Fruit fly (Drosophila melanogaster) whole organism, wandering third instar larva: ENCODE measurements around the gene CG13623.

Experiments used
- Abd-B ChIP-seq: fragments of >200 bp; optimal IDR thresholded peaks from 2 replicates; lab custom pipeline; 2017; ENCODE audit warnings: missing biosample characterization, missing genetic modification characterization
- CG32264 ChIP-seq: fragments of 200-800 bp; sonication (Bioruptor generic); optimal IDR thresholded peaks from 2 replicates; lab custom pipeline; 2016; ENCODE audit warnings: missing biosample characterization, missing genetic modification characterization
- CG9705 ChIP-seq: fragments of 200-800 bp; sonication (Bioruptor generic); optimal IDR thresholded peaks from 2 replicates; lab custom pipeline; 2018; ENCODE audit warnings: missing biosample characterization, mild to moderate bottlenecking, missing genetic modification characterization
- CrebA ChIP-seq: fragments of 200-800 bp; sonication (Bioruptor generic); optimal IDR thresholded peaks from 2 replicates; lab custom pipeline; 2016; ENCODE audit warnings: missing biosample characterization, mild to moderate bottlenecking, missing genetic modification characterization, borderline replicate concordance
- Dfd ChIP-seq: fragments of >200 bp; optimal IDR thresholded peaks from 2 replicates; lab custom pipeline; 2017; ENCODE audit warnings: missing biosample characterization, missing genetic modification characterization
- Dif ChIP-seq: fragments of 200-275, 200-300 bp; sonication (Bioruptor generic); optimal IDR thresholded peaks from 2 replicates; lab custom pipeline; 2018; ENCODE audit warnings: missing biosample characterization, missing genetic modification characterization; ENCODE audit not compliant: partially characterized antibody
- GATAd ChIP-seq: sonication (Bioruptor generic); optimal IDR thresholded peaks from 2 replicates; lab custom pipeline; 2016; ENCODE audit warnings: missing biosample characterization, missing genetic modification characterization
- HLH106 ChIP-seq: fragments of 200-800 bp; optimal IDR thresholded peaks from 3 replicates; lab custom pipeline; 2019; ENCODE audit warnings: missing biosample characterization, mild to moderate bottlenecking, missing genetic modification characterization, moderate library complexity
- Hnf4 ChIP-seq: fragments of 200-800 bp; sonication (Bioruptor generic); optimal IDR thresholded peaks from 2 replicates; lab custom pipeline; 2016; ENCODE audit warnings: missing biosample characterization, mild to moderate bottlenecking, missing genetic modification characterization
- Hr78 ChIP-seq: fragments of >200 bp; optimal IDR thresholded peaks from 2 replicates; lab custom pipeline; 2017; ENCODE audit warnings: missing biosample characterization, missing genetic modification characterization
- Hr83 ChIP-seq: fragments of 200-300 bp; sonication (Bioruptor generic); optimal IDR thresholded peaks from 2 replicates; lab custom pipeline; 2016; ENCODE audit warnings: missing biosample characterization, mild to moderate bottlenecking, missing genetic modification characterization, moderate library complexity; ENCODE audit not compliant: poor library complexity, severe bottlenecking
- Jra ChIP-seq: sonication (Bioruptor generic); optimal IDR thresholded peaks from 2 replicates; lab custom pipeline; 2016; ENCODE audit warnings: missing biosample characterization, missing genetic modification characterization
- Mio ChIP-seq: sonication (Bioruptor generic); optimal IDR thresholded peaks from 2 replicates; lab custom pipeline; 2016; ENCODE audit warnings: missing biosample characterization, missing genetic modification characterization
- Myc ChIP-seq: fragments of >200 bp; optimal IDR thresholded peaks from 2 replicates; lab custom pipeline; 2017
- N ChIP-seq: fragments of >200 bp; optimal IDR thresholded peaks from 2 replicates; lab custom pipeline; 2018; ENCODE audit warnings: missing biosample characterization, missing external identifiers, missing genetic modification characterization
- OdsH ChIP-seq: fragments of 200-800 bp; sonication (Bioruptor generic); optimal IDR thresholded peaks from 2 replicates; lab custom pipeline; 2016; ENCODE audit warnings: missing biosample characterization, mild to moderate bottlenecking, missing genetic modification characterization
- Rel ChIP-seq, 2 experiments: fragments of 200-800 bp; sonication (Bioruptor generic) in 1 of 2; optimal IDR thresholded peaks; 2 replicates in 1 of 2; 3 replicates in 1 of 2; lab custom pipeline; 2016 to 2019; ENCODE audit warnings: mild to moderate bottlenecking in 2 of 2, missing biosample characterization in 2 of 2, missing genetic modification characterization in 2 of 2, moderate library complexity in 1 of 2
- Sp1 ChIP-seq: fragments of 200-800 bp; sonication (Bioruptor generic); optimal IDR thresholded peaks from 3 replicates; lab custom pipeline; 2019; ENCODE audit warnings: missing biosample characterization, mild to moderate bottlenecking, missing genetic modification characterization, moderate library complexity
- Vsx2 ChIP-seq: fragments of 200-300, 225-300 bp; sonication (Bioruptor generic); optimal IDR thresholded peaks from 2 replicates; lab custom pipeline; 2018; ENCODE audit warnings: missing biosample characterization, missing genetic modification characterization; ENCODE audit not compliant: partially characterized antibody
- br ChIP-seq: fragments of 200-800 bp; sonication (Bioruptor generic); optimal IDR thresholded peaks from 2 replicates; lab custom pipeline; 2016; ENCODE audit warnings: missing biosample characterization, missing genetic modification characterization
- brk ChIP-seq: fragments of 200-800 bp; sonication (Bioruptor generic); optimal IDR thresholded peaks from 2 replicates; lab custom pipeline; 2016; ENCODE audit warnings: missing biosample characterization, mild to moderate bottlenecking, missing genetic modification characterization
- dl ChIP-seq, 2 experiments: fragments of 175-275, 200-275 bp in 1 of 2; fragments of 200-275 bp in 1 of 2; sonication (Bioruptor generic); optimal IDR thresholded peaks; lab custom pipeline; 2018; ENCODE audit warnings: mild to moderate bottlenecking in 2 of 2, missing biosample characterization in 2 of 2, missing genetic modification characterization in 2 of 2, moderate library complexity in 2 of 2; ENCODE audit not compliant: partially characterized antibody in 2 of 2, insufficient read depth in 1 of 2
- dmrt93B ChIP-seq: fragments of 200-800 bp; sonication (Bioruptor generic); optimal IDR thresholded peaks from 2 replicates; lab custom pipeline; 2018; ENCODE audit warnings: missing biosample characterization, mild to moderate bottlenecking, missing genetic modification characterization
- dsf ChIP-seq: sonication (Bioruptor generic); optimal IDR thresholded peaks from 2 replicates; lab custom pipeline; 2016; ENCODE audit warnings: missing biosample characterization, missing genetic modification characterization, borderline replicate concordance
- ey ChIP-seq: fragments of 200-800 bp; sonication (Bioruptor generic); optimal IDR thresholded peaks from 2 replicates; lab custom pipeline; 2016; ENCODE audit warnings: missing biosample characterization, missing genetic modification characterization
- foxo ChIP-seq, 2 experiments: fragments of 200-800 bp; sonication (Bioruptor generic); optimal IDR thresholded peaks; 2 replicates in 1 of 2; 3 replicates in 1 of 2; lab custom pipeline; 2016 to 2017; ENCODE audit warnings: missing biosample characterization in 2 of 2, missing genetic modification characterization in 2 of 2
- fru ChIP-seq: fragments of 200-800 bp; sonication (Bioruptor generic); optimal IDR thresholded peaks from 3 replicates; lab custom pipeline; 2016; ENCODE audit warnings: missing biosample characterization, mild to moderate bottlenecking, missing genetic modification characterization
- h ChIP-seq: fragments of 200-800 bp; sonication (Bioruptor generic); optimal IDR thresholded peaks from 3 replicates; lab custom pipeline; 2016; ENCODE audit warnings: missing biosample characterization, mild to moderate bottlenecking, missing genetic modification characterization
- jim ChIP-seq: fragments of 175-275, 200-325 bp; sonication (Bioruptor generic); optimal IDR thresholded peaks from 2 replicates; lab custom pipeline; 2016; ENCODE audit warnings: missing biosample characterization, mild to moderate bottlenecking, missing genetic modification characterization
- lola ChIP-seq: fragments of >200 bp; optimal IDR thresholded peaks from 2 replicates; lab custom pipeline; 2017; ENCODE audit warnings: missing biosample characterization, missing genetic modification characterization
- pan ChIP-seq: fragments of >200 bp; optimal IDR thresholded peaks from 2 replicates; lab custom pipeline; 2017
- psq ChIP-seq: fragments of 200-800 bp; sonication (Bioruptor generic); optimal IDR thresholded peaks from 3 replicates; lab custom pipeline; 2017; ENCODE audit warnings: missing biosample characterization, mild to moderate bottlenecking, missing genetic modification characterization, moderate library complexity
- rgr ChIP-seq: fragments of 200-800 bp; sonication (Bioruptor generic); optimal IDR thresholded peaks from 3 replicates; lab custom pipeline; 2016; ENCODE audit warnings: missing biosample characterization, mild to moderate bottlenecking, missing genetic modification characterization
- sage ChIP-seq: fragments of 200-800 bp; sonication (Bioruptor generic); optimal IDR thresholded peaks from 2 replicates; lab custom pipeline; 2016; ENCODE audit warnings: missing biosample characterization, mild to moderate bottlenecking, missing genetic modification characterization
- sv ChIP-seq: fragments of 200-800 bp; sonication (Bioruptor generic); optimal IDR thresholded peaks from 3 replicates; lab custom pipeline; 2016; ENCODE audit warnings: missing biosample characterization, missing genetic modification characterization
- tai ChIP-seq: sonication (Bioruptor generic); optimal IDR thresholded peaks from 2 replicates; lab custom pipeline; 2016; ENCODE audit warnings: missing biosample characterization, missing genetic modification characterization
- usp ChIP-seq: fragments of >200 bp; optimal IDR thresholded peaks from 2 replicates; lab custom pipeline; 2017; ENCODE audit warnings: missing biosample characterization, missing genetic modification characterization
- woc ChIP-seq: sonication (Bioruptor generic); optimal IDR thresholded peaks from 2 replicates; lab custom pipeline; 2016; ENCODE audit warnings: missing biosample characterization, mild to moderate bottlenecking, missing genetic modification characterization

The CG13623 gene

dm6 chr3R:24568251-24568932 is 38.0 kb upstream of the CG13623 start:
- TF ChIP-seq Vsx2 (no peak), Dif (peak; percentile 8), foxo (GFP tag; optimal IDR thresholded peaks at IDR 0.05; lab: Kevin White, UChicago) (peak in 1 of 2 experiments; percentile 12), br (GFP tag; lab: Kevin White, UChicago) (peak; percentile 24), Dfd (GFP tag; lab: Kevin White, UChicago) (no peak), Mio (GFP tag; lab: Kevin White, UChicago) (no peak), Rel (GFP tag; optimal IDR thresholded peaks at IDR 0.05; lab: Kevin White, UChicago) (no peak), Rel (tag; optimal IDR thresholded peaks at IDR 0.05; lab: Kevin White, UChicago) (peak; percentile 34), psq (peak; percentile 21), CrebA (GFP tag; lab: Kevin White, UChicago) (no peak), HLH106 (tag; lab: Kevin White, UChicago) (no peak), h (peak; percentile 90), OdsH (GFP tag; lab: Kevin White, UChicago) (peak; percentile 11)
- TF ChIP-seq, all 38 proteins: peak for 7

- peak; percentile 54 for TF ChIP-seq br (GFP tag; lab: Kevin White, UChicago)
- TF ChIP-seq Hr78 (GFP tag; lab: Kevin White, UChicago): no peak
- TF ChIP-seq OdsH (GFP tag; lab: Kevin White, UChicago): peak; percentile 26
- TF ChIP-seq Mio (GFP tag; lab: Kevin White, UChicago): no peak
- no peak for TF ChIP-seq usp (GFP tag; lab: Kevin White, UChicago)
- no peak for TF ChIP-seq lola (GFP tag; lab: Kevin White, UChicago)
- peak; percentile 18 for TF ChIP-seq woc (GFP tag; lab: Kevin White, UChicago)
- peak; percentile 47 for TF ChIP-seq HLH106 (tag; lab: Kevin White, UChicago)
- no peak for TF ChIP-seq sage (GFP tag; lab: Kevin White, UChicago)
- TF ChIP-seq pan (lab: Kevin White, UChicago): no peak
- peak; percentile 18 for TF ChIP-seq Hr83 (GFP tag; lab: Kevin White, UChicago)
- no peak for TF ChIP-seq jim
- TF ChIP-seq Dfd (GFP tag; lab: Kevin White, UChicago): no peak
- peak; percentile 38 for TF ChIP-seq tai (GFP tag; lab: Kevin White, UChicago)
- TF ChIP-seq Dif: no peak
- TF ChIP-seq Myc (lab: Kevin White, UChicago): no peak
- TF ChIP-seq Rel (GFP tag; optimal IDR thresholded peaks at IDR 0.05; lab: Kevin White, UChicago): no peak
- TF ChIP-seq Rel (tag; optimal IDR thresholded peaks at IDR 0.05; lab: Kevin White, UChicago): no peak
- peak; percentile 76 for TF ChIP-seq rgr
- no peak for TF ChIP-seq CrebA (GFP tag; lab: Kevin White, UChicago)
- TF ChIP-seq CG32264: no peak
- no peak for TF ChIP-seq dl (GFP tag; optimal IDR thresholded peaks at IDR 0.05; lab: Kevin White, UChicago; ENCODE audit: insufficient read depth in 1 of 2, partially characterized antibody in 2 of 2)
- TF ChIP-seq GATAd: no peak
- no peak for TF ChIP-seq brk (GFP tag; lab: Kevin White, UChicago)
- no peak for TF ChIP-seq Vsx2
- TF ChIP-seq Jra: peak; percentile 9
- no peak for TF ChIP-seq Abd-B (GFP tag; lab: Kevin White, UChicago)
- no peak for TF ChIP-seq CG9705 (GFP tag; lab: Kevin White, UChicago)
- TF ChIP-seq foxo (GFP tag; optimal IDR thresholded peaks at IDR 0.05; lab: Kevin White, UChicago): peak in 1 of 2 experiments; percentile 69
- peak; percentile 43 for TF ChIP-seq fru
- TF ChIP-seq dsf (GFP tag; lab: Kevin White, UChicago): no peak
- peak; percentile 68 for TF ChIP-seq ey (GFP tag; lab: Kevin White, UChicago)
- TF ChIP-seq Sp1 (GFP tag; lab: Kevin White, UChicago): peak; percentile 38
- peak; percentile 87 for TF ChIP-seq sv (GFP tag; lab: Kevin White, UChicago)
- peak; percentile 76 for TF ChIP-seq h
- TF ChIP-seq N (GFP tag; lab: Kevin White, UChicago): no peak
- peak; percentile 46 for TF ChIP-seq psq
- TF ChIP-seq dmrt93B (GFP tag; lab: Kevin White, UChicago): peak; percentile 37
- TF ChIP-seq Hnf4 (GFP tag; lab: Kevin White, UChicago): peak; percentile 63
Measured at dm6 chr3R:24567427-24567771, 37.0 kb upstream of the CG13623 start.
